Worm (Caenorhabditis elegans) whole organism, L2 larva: ENCODE results near the gene vha-14.

Source experiments
- F13H6.1 ChIP-seq: sonication (generic microtip); optimal IDR thresholded peaks from 2 replicates; lab custom pipeline; 2016; ENCODE audit warnings: missing genetic modification characterization, missing compliant biosample characterization
- ceh-82 ChIP-seq: fragments of 150-350 bp; optimal IDR thresholded peaks from 2 replicates; lab custom pipeline; 2014; ENCODE audit warnings: missing biosample characterization, missing genetic modification characterization
- nhr-25 ChIP-seq: fragments of 150-350 bp; sonication (generic microtip); optimal IDR thresholded peaks from 3 replicates; lab custom pipeline; 2014; ENCODE audit warnings: missing biosample characterization, missing genetic modification characterization
- unc-62 ChIP-seq: fragments of 150-350 bp; optimal IDR thresholded peaks from 2 replicates; lab custom pipeline; 2014; ENCODE audit warnings: missing biosample characterization, missing genetic modification reagents, missing genetic modification characterization
- zag-1 ChIP-seq: fragments of 150-350 bp; optimal IDR thresholded peaks from 2 replicates; lab custom pipeline; 2014; ENCODE audit warnings: missing biosample characterization, missing genetic modification characterization

DNA sequence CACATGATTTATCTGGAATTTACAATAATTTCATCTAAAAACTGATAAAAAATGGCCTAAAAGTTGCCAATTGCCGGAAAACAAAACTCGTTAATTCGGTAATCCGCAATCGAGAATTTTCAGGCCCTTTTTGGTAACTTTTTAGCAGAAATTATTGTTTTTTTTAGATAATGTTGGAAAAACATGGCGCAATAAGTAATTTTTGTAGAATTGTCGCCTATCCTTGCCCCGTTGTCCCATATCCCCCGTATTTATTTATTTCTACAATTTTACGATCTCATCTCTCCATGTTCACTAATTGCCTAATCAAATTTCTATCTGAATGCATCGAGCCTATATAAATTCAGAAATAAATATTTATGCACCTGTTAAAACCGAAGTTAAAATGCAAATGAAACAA is 5.1 kb downstream of the vha-14 start:
- no peak for TF ChIP-seq zag-1
- TF ChIP-seq F13H6.1 (tag; lab: Kevin White, UChicago) = no peak
- no peak for TF ChIP-seq nhr-25 (tag; lab: Kevin White, UChicago)
- no peak for TF ChIP-seq ceh-82 (tag; lab: Kevin White, UChicago)
- no peak for TF ChIP-seq unc-62 (GFP tag; lab: Kevin White, UChicago)
